Worm (Caenorhabditis elegans) whole organism, L4 larva: Measurements from ENCODE around the gene Y49E10.27.

Source experiments
- F10B5.3 ChIP-seq: sonication (generic microtip); optimal IDR thresholded peaks from 2 replicates; lab custom pipeline; 2016; ENCODE audit warnings: mild to moderate bottlenecking, missing genetic modification characterization, missing compliant biosample characterization
- F37D6.2 ChIP-seq: sonication (generic microtip); optimal IDR thresholded peaks from 2 replicates; lab custom pipeline; 2016; ENCODE audit warnings: mild to moderate bottlenecking, missing genetic modification characterization, missing compliant biosample characterization
- F44E2.7 ChIP-seq: fragments of 200-800 bp; sonication (Bioruptor generic); IDR thresholded peaks from 2 replicates; pipeline ENCODE4 v2.1.2; 2022; ENCODE audit warnings: missing genetic modification characterization, missing compliant biosample characterization
- T20F7.1 ChIP-seq: fragments of 200-800 bp; sonication (Bioruptor generic); optimal IDR thresholded peaks from 2 replicates; lab custom pipeline; 2018; ENCODE audit warnings: mild to moderate bottlenecking, missing genetic modification characterization, missing compliant biosample characterization
- Y75B8A.6 ChIP-seq: fragments of 200-800 bp; sonication (Bioruptor generic); IDR thresholded peaks from 2 replicates; pipeline ENCODE4 v1.3.6; 2022; ENCODE audit warnings: missing genetic modification reagents, missing genetic modification characterization, missing compliant biosample characterization
- ZK546.5 ChIP-seq, 2 experiments: sonication (generic microtip); optimal IDR thresholded peaks; 2 replicates each; lab custom pipeline; 2017; ENCODE audit warnings: missing biosample characterization in 2 of 2, missing genetic modification characterization in 2 of 2
- aha-1 ChIP-seq: fragments of 150-350 bp; peaks from one replicate; lab custom pipeline; 2014; ENCODE audit warnings: missing biosample characterization, missing genetic modification characterization
- attf-4 ChIP-seq: sonication (generic microtip); optimal IDR thresholded peaks from 3 replicates; lab custom pipeline; 2017; ENCODE audit warnings: missing biosample characterization, missing genetic modification characterization
- ceh-20 ChIP-seq: fragments of 200-800 bp; sonication (Bioruptor generic); IDR thresholded peaks from 2 replicates; pipeline ENCODE4 v1.3.6; 2022; ENCODE audit warnings: missing genetic modification reagents, missing genetic modification characterization, missing compliant biosample characterization
- ctbp-1 ChIP-seq: fragments of 200-800 bp; sonication (Bioruptor generic); IDR thresholded peaks from 2 replicates; pipeline ENCODE4 v1.3.6; 2022; ENCODE audit warnings: missing genetic modification reagents, missing genetic modification characterization, missing compliant biosample characterization
- daf-12 ChIP-seq: fragments of 150-350 bp; optimal IDR thresholded peaks from 2 replicates; lab custom pipeline; 2014; ENCODE audit warnings: missing biosample characterization, missing genetic modification reagents, missing genetic modification characterization
- daf-16 ChIP-seq, 3 experiments: sonication (generic microtip); optimal IDR thresholded peaks; 2 replicates each; lab custom pipeline; 2016 to 2017; ENCODE audit warnings: missing genetic modification characterization in 3 of 3, missing genetic modification reagents in 3 of 3, mild to moderate bottlenecking in 2 of 3, missing compliant biosample characterization in 2 of 3, missing biosample characterization in 1 of 3, moderate library complexity in 1 of 3
- daf-19 ChIP-seq: fragments of 200-800 bp; sonication (Bioruptor generic); conservative IDR thresholded peaks from 2 replicates; pipeline ENCODE4 v1.3.6; 2022; ENCODE audit warnings: missing genetic modification characterization, missing compliant biosample characterization
- dmd-8 ChIP-seq: fragments of 200-800 bp; sonication (Bioruptor generic); IDR thresholded peaks from 2 replicates; pipeline ENCODE4 v1.3.6; 2022; ENCODE audit warnings: missing genetic modification characterization, missing compliant biosample characterization
- egl-27 ChIP-seq: sonication (generic microtip); optimal IDR thresholded peaks from 3 replicates; lab custom pipeline; 2017; ENCODE audit warnings: missing biosample characterization, missing genetic modification reagents, missing genetic modification characterization
- hlh-11 ChIP-seq: fragments of 200-800 bp; sonication (Bioruptor generic); optimal IDR thresholded peaks from 2 replicates; lab custom pipeline; 2018; ENCODE audit warnings: mild to moderate bottlenecking, missing genetic modification characterization, missing compliant biosample characterization
- hmg-1.1 ChIP-seq: fragments of 200-800 bp; sonication (Bioruptor generic); IDR thresholded peaks from 2 replicates; pipeline ENCODE4 v1.3.6; 2022; ENCODE audit warnings: missing genetic modification reagents, missing genetic modification characterization, missing compliant biosample characterization
- lin-13 ChIP-seq: fragments of 150-350 bp; optimal IDR thresholded peaks from 2 replicates; lab custom pipeline; 2014; ENCODE audit warnings: missing biosample characterization, missing genetic modification reagents, missing genetic modification characterization
- lin-29 ChIP-seq: fragments of 200-800 bp; sonication (Bioruptor generic); IDR thresholded peaks from 2 replicates; pipeline ENCODE4 v1.3.6; 2022; ENCODE audit warnings: missing genetic modification reagents, missing genetic modification characterization, missing compliant biosample characterization
- lin-39 ChIP-seq: fragments of 150-350 bp; optimal IDR thresholded peaks from 2 replicates; lab custom pipeline; 2014; ENCODE audit warnings: missing biosample characterization, missing genetic modification reagents, missing genetic modification characterization
- madf-5 ChIP-seq, 2 experiments: fragments of 200-800 bp; sonication (Bioruptor generic); IDR thresholded peaks; 2 replicates each; pipeline ENCODE4 v1.3.6; 2022; ENCODE audit warnings: missing compliant biosample characterization in 2 of 2, missing genetic modification characterization in 2 of 2
- nhr-6 ChIP-seq: fragments of 150-350 bp; optimal IDR thresholded peaks from 2 replicates; lab custom pipeline; 2014; ENCODE audit warnings: missing biosample characterization, missing genetic modification characterization
- nhr-77 ChIP-seq: fragments of 150-350 bp; optimal IDR thresholded peaks from 2 replicates; lab custom pipeline; 2014; ENCODE audit warnings: missing biosample characterization, missing genetic modification characterization
- snpc-1.2 ChIP-seq: fragments of 200-800 bp; sonication (Bioruptor generic); IDR thresholded peaks from 2 replicates; pipeline ENCODE4 v1.3.6; 2022; ENCODE audit warnings: missing genetic modification reagents, missing genetic modification characterization, missing compliant biosample characterization
- snpc-4 ChIP-seq: fragments of 150-350 bp; optimal IDR thresholded peaks from 2 replicates; lab custom pipeline; 2014; ENCODE audit warnings: missing biosample characterization, missing genetic modification characterization
- spr-1 ChIP-seq: sonication (generic microtip); optimal IDR thresholded peaks from 2 replicates; lab custom pipeline; 2016; ENCODE audit warnings: mild to moderate bottlenecking, missing genetic modification characterization, missing compliant biosample characterization
- unc-130 ChIP-seq: sonication (generic microtip); optimal IDR thresholded peaks from 2 replicates; lab custom pipeline; 2016; ENCODE audit warnings: missing genetic modification reagents, missing genetic modification characterization, missing compliant biosample characterization
- unc-62 ChIP-seq, 3 experiments: fragments of 150-350 bp in 1 of 3; sonication (generic microtip); optimal IDR thresholded peaks in 2 of 3; peaks in 1 of 3; 1 replicate in 1 of 3; 2 replicates in 2 of 3; lab custom pipeline; 2014 to 2017; ENCODE audit warnings: missing biosample characterization in 3 of 3, missing genetic modification characterization in 3 of 3, missing genetic modification reagents in 3 of 3, missing genotype in 1 of 3
- zag-1 ChIP-seq: fragments of 150-350 bp; optimal IDR thresholded peaks from 2 replicates; lab custom pipeline; 2014; ENCODE audit warnings: missing biosample characterization, missing genetic modification characterization
- zfp-3 ChIP-seq: fragments of 200-800 bp; sonication (Bioruptor generic); conservative IDR thresholded peaks from 2 replicates; pipeline ENCODE4 v1.3.6; 2022; ENCODE audit warnings: missing genetic modification reagents, missing genetic modification characterization, missing compliant biosample characterization

Y49E10.27 gene

DNA sequence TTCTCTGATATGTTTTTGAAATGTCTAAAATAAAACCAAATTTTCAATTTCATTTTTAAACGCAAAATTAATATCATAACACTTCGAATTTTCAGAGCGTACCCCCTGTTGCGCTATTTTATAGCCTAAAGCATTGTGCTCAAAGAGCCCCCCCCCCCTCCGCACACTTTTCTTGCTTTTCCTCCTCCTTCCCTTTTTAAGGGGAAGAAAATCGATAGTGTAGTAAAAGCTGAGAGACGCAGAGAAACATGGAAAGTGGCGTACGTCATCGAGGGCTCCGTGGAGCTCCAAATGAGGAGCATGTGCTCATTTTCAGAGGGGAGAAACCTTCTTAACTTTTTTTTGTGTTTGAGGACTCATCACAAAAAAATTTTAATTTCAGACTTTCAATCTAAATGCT lies 38.3 kb downstream of the Y49E10.27 start, which contains the start of gene cccp-1 (continued):
- TF ChIP-seq ctbp-1 (no peak), lin-13 (GFP tag; lab: Kevin White, UChicago) (no peak), lin-29 (GFP tag; lab: Robert Waterston, UW) (no peak), daf-12 (no peak), nhr-6 (tag; lab: Kevin White, UChicago) (no peak), snpc-1.2 (GFP tag; lab: Robert Waterston, UW) (no peak), egl-27 (no peak), F37D6.2 (tag; lab: Kevin White, UChicago) (no peak), daf-16 (GFP tag; optimal IDR thresholded peaks at IDR 0.05; lab: Kevin White, UChicago) (no peak), daf-16 (tag; optimal IDR thresholded peaks at IDR 0.05; lab: Kevin White, UChicago) (no peak), ZK546.5 (tag; optimal IDR thresholded peaks at IDR 0.05; lab: Kevin White, UChicago) (no peak), madf-5 (GFP tag; IDR thresholded peaks at IDR 0.05; lab: Robert Waterston, UW) (no peak), hmg-1.1 (peak; percentile 43; the same call in 1 of the 2 replicates), attf-4 (no peak), snpc-4 (tag; lab: Kevin White, UChicago) (no peak), hlh-11 (no peak), zfp-3 (GFP tag; lab: Robert Waterston, UW) (no peak), ceh-20 (no peak), unc-130 (GFP tag; lab: Kevin White, UChicago) (no peak), zag-1 (tag; lab: Kevin White, UChicago) (no peak), nhr-77 (no peak), unc-62 (GFP tag; optimal IDR thresholded peaks at IDR 0.05 in 1 of 2; lab: Kevin White, UChicago) (no peak), unc-62 (tag; optimal IDR thresholded peaks at IDR 0.05; lab: Kevin White, UChicago) (no peak), F44E2.7 (no peak)

DNA sequence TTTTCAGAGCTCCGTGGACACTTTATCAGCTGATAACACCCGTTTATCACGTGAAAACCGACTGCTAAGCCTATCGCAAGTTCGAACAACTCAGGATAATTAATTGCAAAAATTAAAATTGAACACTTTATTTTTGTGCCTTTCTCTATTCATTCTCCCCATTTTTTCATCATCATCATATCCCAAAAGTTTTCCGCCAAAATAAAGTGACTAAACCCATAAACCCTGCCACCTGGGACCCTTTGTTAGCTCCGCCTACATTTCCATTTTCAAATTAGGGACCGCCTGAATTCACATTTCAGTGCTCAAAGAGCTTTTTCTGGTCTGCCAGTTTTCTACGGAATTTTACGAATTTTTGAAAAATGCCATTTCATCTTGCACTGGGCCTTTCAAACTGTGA lies 50.2 kb downstream of the Y49E10.27 start, which contains the start of gene arrd-16:
arrd-16 (plus strand) TSS at position 301 of the 400 bp plus-strand sequence.
- TF ChIP-seq ctbp-1 (no peak), T20F7.1 (GFP tag; lab: Kevin White, UChicago) (no peak), unc-62 (GFP tag; optimal IDR thresholded peaks at IDR 0.05 in 1 of 2; lab: Kevin White, UChicago) (peak in 1 of 2 experiments; percentile 12), unc-62 (tag; optimal IDR thresholded peaks at IDR 0.05; lab: Kevin White, UChicago) (no peak), Y75B8A.6 (GFP tag; lab: Robert Waterston, UW) (no peak), aha-1 (tag; lab: Kevin White, UChicago) (peak; percentile 52), spr-1 (tag; lab: Kevin White, UChicago) (no peak), daf-19 (GFP tag; lab: Robert Waterston, UW) (no peak), lin-39 (no peak), dmd-8 (GFP tag; lab: Robert Waterston, UW) (no peak), F10B5.3 (no peak)
